Fruit fly (Drosophila melanogaster): ENCODE results near the gene CG33178.

The CG33178 gene

DNA sequence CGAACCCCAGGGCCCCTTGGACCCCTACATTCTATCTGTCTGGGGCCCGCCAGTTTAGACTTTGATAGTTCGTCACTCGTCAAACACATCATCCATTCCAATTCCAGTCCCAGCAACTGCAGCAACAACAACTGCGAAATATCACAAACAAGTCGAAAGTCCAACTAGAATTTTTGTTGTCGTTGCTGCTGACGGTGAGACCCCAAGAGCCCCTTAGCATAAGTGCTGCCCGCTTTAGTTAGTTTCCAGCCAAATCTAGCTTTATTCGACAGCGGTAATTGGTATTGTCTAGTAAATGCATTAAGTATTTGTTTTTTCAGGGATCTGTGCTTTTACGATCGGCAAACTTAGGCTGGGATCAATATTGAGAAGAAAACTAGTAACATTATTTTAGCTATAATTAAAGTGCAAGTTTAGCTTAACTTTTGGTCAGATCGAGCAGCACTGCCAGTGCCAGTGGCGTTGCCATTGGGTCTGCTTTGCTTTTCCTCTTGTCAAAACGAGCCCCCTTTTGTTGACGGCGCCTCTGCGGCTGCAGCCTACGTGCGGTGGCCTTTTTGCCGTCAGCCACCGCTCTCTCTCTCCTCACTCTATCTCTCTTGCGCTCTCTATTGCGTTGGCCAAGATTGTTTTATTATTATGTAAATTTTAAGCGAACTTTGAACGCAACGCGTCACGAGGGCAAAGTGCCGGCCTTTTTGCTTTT lies 7.8 kb upstream of the CG33178 start (continued):
- peak; percentile 81 for TF ChIP-seq ewg (GFP tag; optimal IDR thresholded peaks at IDR 0.05)
- peak; percentile 90 for TF ChIP-seq CG14014 (GFP tag; IDR thresholded peaks at IDR 0.05)
- peak; percentile 63 for TF ChIP-seq CG6254 (GFP tag; optimal IDR thresholded peaks at IDR 0.05)
- TF ChIP-seq Dad (GFP tag; optimal IDR thresholded peaks at IDR 0.05) = peak; percentile 85
- peak; percentile 39 for TF ChIP-seq Dip2 (GFP tag; IDR thresholded peaks at IDR 0.05)
- TF ChIP-seq CG18619 (GFP tag; optimal IDR thresholded peaks at IDR 0.05) = peak; percentile 86
- no peak for TF ChIP-seq h (optimal IDR thresholded peaks at IDR 0.05)
- TF ChIP-seq D19B (GFP tag; optimal IDR thresholded peaks at IDR 0.05) = peak; percentile 72
- TF ChIP-seq wor (GFP tag; IDR thresholded peaks at IDR 0.05) = peak; percentile 66
- peak; percentile 82 for TF ChIP-seq Taf1 (GFP tag; IDR thresholded peaks at IDR 0.05)
- peak; percentile 50 for TF ChIP-seq Vsx1 (GFP tag; optimal IDR thresholded peaks at IDR 0.05)
- no peak for TF ChIP-seq corto (GFP tag; optimal IDR thresholded peaks at IDR 0.05)
- peak; percentile 82; the same call in 2 of the 3 replicates for TF ChIP-seq so (GFP tag; IDR thresholded peaks at IDR 0.05)
- TF ChIP-seq slbo (GFP tag; IDR thresholded peaks at IDR 0.05) = peak; percentile 97
- peak; percentile 91 for TF ChIP-seq pum (GFP tag; optimal IDR thresholded peaks at IDR 0.05)
- TF ChIP-seq grau (tag; optimal IDR thresholded peaks at IDR 0.05) = peak; percentile 89
- peak; percentile 57 for TF ChIP-seq Jarid2 (GFP tag; optimal IDR thresholded peaks at IDR 0.05)
- TF ChIP-seq Fer3 (tag; optimal IDR thresholded peaks at IDR 0.05) = peak; percentile 79
- peak; percentile 28 for TF ChIP-seq CG8359 (GFP tag; optimal IDR thresholded peaks at IDR 0.05; ENCODE audit: borderline replicate concordance)
- peak; percentile 76 for TF ChIP-seq mirr (GFP tag; optimal IDR thresholded peaks at IDR 0.05)
- peak; percentile 83 for TF ChIP-seq CG5953 (GFP tag; IDR thresholded peaks at IDR 0.05)
- peak; percentile 78 for TF ChIP-seq wdn (GFP tag; IDR thresholded peaks at IDR 0.05)
- peak in 1 of 3 experiments; percentile 72 for TF ChIP-seq lola (GFP tag; optimal IDR thresholded peaks at IDR 0.05)
- peak; percentile 71 for TF ChIP-seq CG6175 (GFP tag; IDR thresholded peaks at IDR 0.05)
- TF ChIP-seq amos (GFP tag; IDR thresholded peaks at IDR 0.05; ENCODE audit: partially characterized antibody) = peak; percentile 18; the same call in 1 of the 2 replicates
- TF ChIP-seq CG7271 (tag; optimal IDR thresholded peaks at IDR 0.05) = no peak
- peak; percentile 78 for TF ChIP-seq Six4 (GFP tag; optimal IDR thresholded peaks at IDR 0.05)
- no peak for TF ChIP-seq Doc3 (GFP tag; IDR thresholded peaks at IDR 0.05; ENCODE audit: partially characterized antibody)
- peak; percentile 71 for TF ChIP-seq CG1529 (GFP tag; optimal IDR thresholded peaks at IDR 0.05)
- TF ChIP-seq fd3F (GFP tag; optimal IDR thresholded peaks at IDR 0.05) = peak; percentile 80
- TF ChIP-seq her (GFP tag; optimal IDR thresholded peaks at IDR 0.05) = peak; percentile 94
- peak; percentile 85 for TF ChIP-seq CG1233 (GFP tag; optimal IDR thresholded peaks at IDR 0.05)
- TF ChIP-seq CG12071 (GFP tag; optimal IDR thresholded peaks at IDR 0.05) = peak; percentile 70
- peak; percentile 82 for TF ChIP-seq slou (GFP tag; optimal IDR thresholded peaks at IDR 0.05)
- TF ChIP-seq sens (GFP tag) = peak; percentile 97
- TF ChIP-seq Hr3 (GFP tag; optimal IDR thresholded peaks at IDR 0.05) = peak; percentile 90
- TF ChIP-seq Mad (GFP tag; optimal IDR thresholded peaks at IDR 0.05) = peak; percentile 86
- TF ChIP-seq CG30020 (tag; optimal IDR thresholded peaks at IDR 0.05) = peak; percentile 54
- TF ChIP-seq CG33213 (GFP tag; optimal IDR thresholded peaks at IDR 0.05) = peak; percentile 81
- peak; percentile 88 for TF ChIP-seq Ada2b (GFP tag; IDR thresholded peaks at IDR 0.05)
- TF ChIP-seq C15 (GFP tag; IDR thresholded peaks at IDR 0.05) = peak; percentile 69; the same call in 1 of the 3 replicates
- peak; percentile 84 for TF ChIP-seq CG5245 (GFP tag; optimal IDR thresholded peaks at IDR 0.05)
- TF ChIP-seq CG1024 (GFP tag; IDR thresholded peaks at IDR 0.05) = peak; percentile 83
- peak; percentile 69 for TF ChIP-seq CG4404 (GFP tag; IDR thresholded peaks at IDR 0.05)
- peak; percentile 63 for TF ChIP-seq CG10462 (GFP tag; optimal IDR thresholded peaks at IDR 0.05)
- peak; percentile 52 for TF ChIP-seq CG17802 (tag; optimal IDR thresholded peaks at IDR 0.05)
- no peak for TF ChIP-seq CG6791 (GFP tag; IDR thresholded peaks at IDR 0.05; ENCODE audit: partially characterized antibody)
- peak; percentile 84 for TF ChIP-seq Rx (GFP tag; IDR thresholded peaks at IDR 0.05)
- TF ChIP-seq Mes4 (GFP tag; optimal IDR thresholded peaks at IDR 0.05) = peak; percentile 86
- peak; percentile 91 for TF ChIP-seq CG10147 (GFP tag; optimal IDR thresholded peaks at IDR 0.05)

Measured in whole organism, embryonic.